Worm (Caenorhabditis elegans): ENCODE measurements around the gene such-1.

such-1 gene

ce11 chrIII:11548070-11548469 lies 24.5 kb upstream of the such-1 start, which contains the start of gene Y66D12A.13:
Gene Y66D12A.13 (plus strand): TSS chrIII:11548370.
- TF ChIP-seq tab-1 (GFP tag; IDR thresholded peaks at IDR 0.05): no peak
- no peak for TF ChIP-seq cog-1 (tag; optimal IDR thresholded peaks at IDR 0.05)
- TF ChIP-seq klf-2 (GFP tag; conservative IDR thresholded peaks at IDR 0.05): no peak
- TF ChIP-seq ztf-23 (GFP tag; IDR thresholded peaks at IDR 0.05): no peak
- no peak for TF ChIP-seq ztf-29 (GFP tag; IDR thresholded peaks at IDR 0.05)
- TF ChIP-seq T22C8.4 (GFP tag; IDR thresholded peaks at IDR 0.05): no peak
- no peak for TF ChIP-seq flt-1 (GFP tag; IDR thresholded peaks at IDR 0.05)
- no peak for TF ChIP-seq ref-1 (GFP tag; conservative IDR thresholded peaks at IDR 0.05)
- TF ChIP-seq med-1 (GFP tag; optimal IDR thresholded peaks at IDR 0.05; ENCODE audit: insufficient read depth): no peak

ce11 chrIII:11544947-11545346 lies 21.4 kb upstream of the such-1 start:
- no peak for TF ChIP-seq ztf-23 (GFP tag; IDR thresholded peaks at IDR 0.05)
- no peak for TF ChIP-seq ztf-29 (GFP tag; IDR thresholded peaks at IDR 0.05)

ce11 chrIII:11535453-11535852 lies 11.9 kb upstream of the such-1 start:
- TF ChIP-seq T22C8.4 (GFP tag; IDR thresholded peaks at IDR 0.05) (peak; percentile 61; the same call in 1 of the 2 replicates), klf-2 (GFP tag; conservative IDR thresholded peaks at IDR 0.05) (no peak)

ce11 chrIII:11534624-11535079 lies 11.1 kb upstream of the such-1 start, which contains the start of gene nrps-1:
Gene nrps-1 (plus strand): TSS chrIII:11534674.
- no peak for TF ChIP-seq ref-1 (GFP tag; conservative IDR thresholded peaks at IDR 0.05)
- TF ChIP-seq klf-2 (GFP tag; conservative IDR thresholded peaks at IDR 0.05): no peak
- TF ChIP-seq cog-1 (tag; optimal IDR thresholded peaks at IDR 0.05): no peak
- TF ChIP-seq ztf-29 (GFP tag; IDR thresholded peaks at IDR 0.05): no peak
- no peak for TF ChIP-seq flt-1 (GFP tag; IDR thresholded peaks at IDR 0.05)
- no peak for TF ChIP-seq med-1 (GFP tag; optimal IDR thresholded peaks at IDR 0.05; ENCODE audit: insufficient read depth)
- no peak for TF ChIP-seq tab-1 (GFP tag; IDR thresholded peaks at IDR 0.05)
- no peak for TF ChIP-seq ztf-23 (GFP tag; IDR thresholded peaks at IDR 0.05)
- TF ChIP-seq T22C8.4 (GFP tag; IDR thresholded peaks at IDR 0.05): no peak

ce11 chrIII:11526396-11526795 lies 2.8 kb upstream of the such-1 start, which contains the start of gene xpb-1:
Gene xpb-1 (plus strand): TSS chrIII:11526657.
- TF ChIP-seq med-1 (GFP tag; optimal IDR thresholded peaks at IDR 0.05; ENCODE audit: insufficient read depth) (no peak), ztf-29 (GFP tag; IDR thresholded peaks at IDR 0.05) (no peak), ref-1 (GFP tag; conservative IDR thresholded peaks at IDR 0.05) (no peak), T22C8.4 (GFP tag; IDR thresholded peaks at IDR 0.05) (no peak), klf-2 (GFP tag; conservative IDR thresholded peaks at IDR 0.05) (no peak), cog-1 (tag; optimal IDR thresholded peaks at IDR 0.05) (no peak), ztf-23 (GFP tag; IDR thresholded peaks at IDR 0.05) (no peak), flt-1 (GFP tag; IDR thresholded peaks at IDR 0.05) (no peak), tab-1 (GFP tag; IDR thresholded peaks at IDR 0.05) (no peak)

ce11 chrIII:11524073-11524472 lies 514 bp upstream of the such-1 start:
- TF ChIP-seq flt-1 (GFP tag; IDR thresholded peaks at IDR 0.05) (no peak), T22C8.4 (GFP tag; IDR thresholded peaks at IDR 0.05) (no peak), med-1 (GFP tag; optimal IDR thresholded peaks at IDR 0.05; ENCODE audit: insufficient read depth) (no peak), ztf-29 (GFP tag; IDR thresholded peaks at IDR 0.05) (no peak), klf-2 (GFP tag; conservative IDR thresholded peaks at IDR 0.05) (no peak), ztf-23 (GFP tag; IDR thresholded peaks at IDR 0.05) (no peak), tab-1 (GFP tag; IDR thresholded peaks at IDR 0.05) (no peak), cog-1 (tag; optimal IDR thresholded peaks at IDR 0.05) (no peak), ref-1 (GFP tag; conservative IDR thresholded peaks at IDR 0.05) (no peak)

ce11 chrIII:11510826-11511225 lies 12.7 kb downstream of the such-1 start:
- TF ChIP-seq med-1 (GFP tag; optimal IDR thresholded peaks at IDR 0.05; ENCODE audit: insufficient read depth): no peak

ce11 chrIII:11510120-11510519 lies 13.4 kb downstream of the such-1 start:
- TF ChIP-seq klf-2 (GFP tag; conservative IDR thresholded peaks at IDR 0.05) (no peak), cog-1 (tag; optimal IDR thresholded peaks at IDR 0.05) (no peak), ref-1 (GFP tag; conservative IDR thresholded peaks at IDR 0.05) (no peak), tab-1 (GFP tag; IDR thresholded peaks at IDR 0.05) (no peak), ztf-23 (GFP tag; IDR thresholded peaks at IDR 0.05) (no peak), med-1 (GFP tag; optimal IDR thresholded peaks at IDR 0.05; ENCODE audit: insufficient read depth) (no peak), flt-1 (GFP tag; IDR thresholded peaks at IDR 0.05) (no peak), ztf-29 (GFP tag; IDR thresholded peaks at IDR 0.05) (no peak)

ce11 chrIII:11508816-11509215 lies 14.7 kb downstream of the such-1 start, which contains the start of gene Y66D12A.19:
Gene Y66D12A.19 (plus strand): TSS chrIII:11509081.
- no peak for TF ChIP-seq T22C8.4 (GFP tag; IDR thresholded peaks at IDR 0.05)
- TF ChIP-seq med-1 (GFP tag; optimal IDR thresholded peaks at IDR 0.05; ENCODE audit: insufficient read depth): no peak
- no peak for TF ChIP-seq tab-1 (GFP tag; IDR thresholded peaks at IDR 0.05)
- TF ChIP-seq ztf-23 (GFP tag; IDR thresholded peaks at IDR 0.05): no peak
- no peak for TF ChIP-seq ztf-29 (GFP tag; IDR thresholded peaks at IDR 0.05)
- no peak for TF ChIP-seq flt-1 (GFP tag; IDR thresholded peaks at IDR 0.05)
- TF ChIP-seq cog-1 (tag; optimal IDR thresholded peaks at IDR 0.05): no peak
- TF ChIP-seq klf-2 (GFP tag; conservative IDR thresholded peaks at IDR 0.05): no peak
- TF ChIP-seq ref-1 (GFP tag; conservative IDR thresholded peaks at IDR 0.05): no peak

ce11 chrIII:11505621-11506020 lies 17.9 kb downstream of the such-1 start:
- TF ChIP-seq ztf-29 (GFP tag; IDR thresholded peaks at IDR 0.05): 0 out of 2 replicates have a peak, but pooled peaks have one; percentile 36
- no peak for TF ChIP-seq ztf-23 (GFP tag; IDR thresholded peaks at IDR 0.05)
- TF ChIP-seq cog-1 (tag; optimal IDR thresholded peaks at IDR 0.05): no peak
- TF ChIP-seq klf-2 (GFP tag; conservative IDR thresholded peaks at IDR 0.05): no peak
- TF ChIP-seq T22C8.4 (GFP tag; IDR thresholded peaks at IDR 0.05): no peak
- TF ChIP-seq med-1 (GFP tag; optimal IDR thresholded peaks at IDR 0.05; ENCODE audit: insufficient read depth): no peak
- TF ChIP-seq ref-1 (GFP tag; conservative IDR thresholded peaks at IDR 0.05): no peak
